Fruit fly (Drosophila melanogaster) whole organism, pupa: Measurements from ENCODE around the gene CG9030.

Experiments used
- CG13204 ChIP-seq: fragments of 200-800 bp; sonication (Bioruptor generic); optimal IDR thresholded peaks from 2 replicates; lab custom pipeline; 2018; ENCODE audit warnings: missing biosample characterization, mild to moderate bottlenecking, missing genetic modification characterization, moderate library complexity
- CG14655 ChIP-seq: fragments of 200-800 bp; sonication (Bioruptor generic); optimal IDR thresholded peaks from 3 replicates; lab custom pipeline; 2017; ENCODE audit warnings: mild to moderate bottlenecking, missing biosample characterization, missing genetic modification reagents, missing genetic modification characterization
- CG34367 ChIP-seq: fragments of 200-800 bp; sonication (Bioruptor generic); optimal IDR thresholded peaks from 2 replicates; lab custom pipeline; 2018; ENCODE audit warnings: missing biosample characterization, mild to moderate bottlenecking, missing genetic modification characterization
- CG4496 ChIP-seq: fragments of 200-800 bp; sonication (Bioruptor generic); IDR thresholded peaks from 3 replicates; pipeline ENCODE4 v1.3.6; 2022; ENCODE audit warnings: missing biosample characterization, missing genetic modification characterization
- CG9948 ChIP-seq: fragments of 200-800 bp; sonication (Bioruptor generic); optimal IDR thresholded peaks from 2 replicates; lab custom pipeline; 2018; ENCODE audit warnings: missing biosample characterization, mild to moderate bottlenecking, missing genetic modification characterization, moderate library complexity
- D1 ChIP-seq: fragments of 200-800 bp; sonication (Bioruptor generic); optimal IDR thresholded peaks from 2 replicates; lab custom pipeline; 2018; ENCODE audit warnings: missing biosample characterization, mild to moderate bottlenecking, missing genetic modification characterization, moderate library complexity
- EcR ChIP-seq: fragments of 200-800 bp; sonication (Bioruptor generic); optimal IDR thresholded peaks from 3 replicates; lab custom pipeline; 2019; ENCODE audit warnings: missing biosample characterization, missing genetic modification characterization, mild to moderate bottlenecking, moderate library complexity, missing genetic modification reagents
- Ets98B ChIP-seq: fragments of 200-800 bp; sonication (Bioruptor generic); IDR thresholded peaks from 2 replicates; pipeline ENCODE4 v1.3.6; 2022; ENCODE audit warnings: missing biosample characterization, missing genetic modification characterization
- Pif1A ChIP-seq: fragments of 200-800 bp; sonication (Bioruptor generic); optimal IDR thresholded peaks from 3 replicates; lab custom pipeline; 2016; ENCODE audit warnings: missing biosample characterization, missing genetic modification characterization
- Snoo ChIP-seq: fragments of 200-800 bp; sonication (Bioruptor generic); optimal IDR thresholded peaks from 3 replicates; lab custom pipeline; 2017; ENCODE audit warnings: missing biosample characterization, mild to moderate bottlenecking, missing genetic modification characterization, inconsistent platforms
- gl ChIP-seq: fragments of 200-800 bp; sonication (Bioruptor generic); optimal IDR thresholded peaks from 2 replicates; lab custom pipeline; 2018; ENCODE audit warnings: missing biosample characterization, mild to moderate bottlenecking, missing genetic modification characterization
- rn ChIP-seq: fragments of 200-800 bp; sonication (Bioruptor generic); IDR thresholded peaks from 2 replicates; pipeline ENCODE4 v1.3.6; 2022; ENCODE audit warnings: missing biosample characterization, missing genetic modification characterization

- no peak for TF ChIP-seq gl
- TF ChIP-seq rn (GFP tag; lab: Robert Waterston, UW): no peak
- TF ChIP-seq CG4496 (GFP tag; lab: Robert Waterston, UW): no peak
- TF ChIP-seq Pif1A (GFP tag; lab: Kevin White, UChicago): no peak
- no peak for TF ChIP-seq CG9948 (tag; lab: Kevin White, UChicago)
- no peak for TF ChIP-seq EcR (GFP tag; lab: Kevin White, UChicago)
- no peak for TF ChIP-seq D1
- no peak for TF ChIP-seq Ets98B (GFP tag; lab: Robert Waterston, UW)
- no peak for TF ChIP-seq CG14655 (GFP tag; lab: Kevin White, UChicago)
- no peak for TF ChIP-seq CG34367 (tag; lab: Kevin White, UChicago)
- no peak for TF ChIP-seq CG13204 (GFP tag; lab: Kevin White, UChicago)
- TF ChIP-seq Snoo (tag; lab: Kevin White, UChicago): no peak
Observed at dm6 chrX:14953896-14954295, 1.0 kb downstream of the CG9030 start.
